Worm (Caenorhabditis elegans): ENCODE measurements around the gene myrf-1.

Gene myrf-1

DNA sequence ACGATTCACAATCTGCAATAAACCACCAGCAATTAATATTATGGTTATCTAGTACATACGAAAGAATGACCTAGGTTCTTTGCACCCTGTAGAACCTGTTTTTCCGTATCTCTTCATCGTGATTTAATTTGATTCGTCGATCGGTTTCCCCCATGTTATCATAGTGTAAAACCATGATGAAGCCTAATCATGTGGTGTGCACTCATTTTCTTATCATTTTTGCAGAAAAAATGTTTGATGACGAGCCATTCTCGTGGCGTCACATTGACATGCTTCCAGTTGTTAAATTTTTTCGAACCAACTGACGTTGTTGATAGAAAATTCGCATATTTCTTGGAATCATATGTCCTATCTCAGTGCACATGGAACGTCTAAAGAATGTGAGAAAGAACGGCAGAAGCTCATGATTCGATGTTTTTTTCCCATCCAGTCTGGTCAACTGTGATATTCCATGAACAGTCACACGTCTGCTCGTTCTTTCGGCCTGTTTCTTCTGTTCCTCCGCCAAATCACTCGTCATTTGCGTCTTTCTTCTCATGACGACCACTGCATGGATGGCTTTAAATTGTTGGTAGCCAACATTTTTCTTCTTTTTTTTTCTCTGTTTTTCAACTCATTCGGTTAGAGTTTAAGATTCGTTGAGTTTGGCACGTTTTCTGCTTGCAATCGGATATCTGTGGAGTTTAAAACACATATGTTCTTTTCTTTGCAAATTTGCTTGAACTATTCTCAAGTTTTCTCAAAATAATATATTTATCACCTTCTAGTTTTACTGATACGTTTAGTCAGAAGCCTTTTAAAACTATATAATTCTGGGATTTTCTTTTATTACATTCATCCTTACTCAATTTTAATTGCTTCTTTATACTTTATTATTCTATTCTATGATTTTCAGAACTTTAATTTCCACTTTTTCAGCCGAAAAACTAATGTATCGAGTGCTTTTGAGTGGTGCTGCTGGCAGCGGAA lies 54.7 kb downstream of the myrf-1 start, which contains the start of gene ZK673.2:
Gene ZK673.2 (plus strand): TSS at position 919 of the 969 bp plus-strand sequence.
- TF ChIP-seq hnd-1 (tag; optimal IDR thresholded peaks at IDR 0.05) (no peak), ets-7 (tag; optimal IDR thresholded peaks at IDR 0.05) (no peak), tbx-11 (GFP tag; IDR thresholded peaks at IDR 0.05) (no peak), flt-1 (GFP tag; IDR thresholded peaks at IDR 0.05) (no peak), tbx-37 (GFP tag; conservative IDR thresholded peaks at IDR 0.05) (no peak), B0310.2 (tag; optimal IDR thresholded peaks at IDR 0.05) (no peak), F13C5.2 (tag; optimal IDR thresholded peaks at IDR 0.05) (no peak), sea-1 (GFP tag; conservative IDR thresholded peaks at IDR 0.05) (no peak), aly-1 (tag; optimal IDR thresholded peaks at IDR 0.05) (no peak)

Measured in whole organism, early embryonic.